Fruit fly (Drosophila melanogaster) whole organism, wandering third instar larva: ENCODE results near the gene Snx1.
A peak's percentile ranks its signal among the peaks of the same experiment; 100 is the strongest.

ENCODE experiments used
- Abd-B ChIP-seq: fragments of >200 bp; optimal IDR thresholded peaks from 2 replicates; lab custom pipeline; 2017; ENCODE audit warnings: missing biosample characterization, missing genetic modification characterization
- CG32264 ChIP-seq: fragments of 200-800 bp; sonication (Bioruptor generic); optimal IDR thresholded peaks from 2 replicates; lab custom pipeline; 2016; ENCODE audit warnings: missing biosample characterization, missing genetic modification characterization
- CG9705 ChIP-seq: fragments of 200-800 bp; sonication (Bioruptor generic); optimal IDR thresholded peaks from 2 replicates; lab custom pipeline; 2018; ENCODE audit warnings: missing biosample characterization, mild to moderate bottlenecking, missing genetic modification characterization
- CrebA ChIP-seq: fragments of 200-800 bp; sonication (Bioruptor generic); optimal IDR thresholded peaks from 2 replicates; lab custom pipeline; 2016; ENCODE audit warnings: missing biosample characterization, mild to moderate bottlenecking, missing genetic modification characterization, borderline replicate concordance
- Dfd ChIP-seq: fragments of >200 bp; optimal IDR thresholded peaks from 2 replicates; lab custom pipeline; 2017; ENCODE audit warnings: missing biosample characterization, missing genetic modification characterization
- Dif ChIP-seq: fragments of 200-275, 200-300 bp; sonication (Bioruptor generic); optimal IDR thresholded peaks from 2 replicates; lab custom pipeline; 2018; ENCODE audit warnings: missing biosample characterization, missing genetic modification characterization; ENCODE audit not compliant: partially characterized antibody
- GATAd ChIP-seq: sonication (Bioruptor generic); optimal IDR thresholded peaks from 2 replicates; lab custom pipeline; 2016; ENCODE audit warnings: missing biosample characterization, missing genetic modification characterization
- HLH106 ChIP-seq: fragments of 200-800 bp; optimal IDR thresholded peaks from 3 replicates; lab custom pipeline; 2019; ENCODE audit warnings: missing biosample characterization, mild to moderate bottlenecking, missing genetic modification characterization, moderate library complexity
- Hnf4 ChIP-seq: fragments of 200-800 bp; sonication (Bioruptor generic); optimal IDR thresholded peaks from 2 replicates; lab custom pipeline; 2016; ENCODE audit warnings: missing biosample characterization, mild to moderate bottlenecking, missing genetic modification characterization
- Hr78 ChIP-seq: fragments of >200 bp; optimal IDR thresholded peaks from 2 replicates; lab custom pipeline; 2017; ENCODE audit warnings: missing biosample characterization, missing genetic modification characterization
- Hr83 ChIP-seq: fragments of 200-300 bp; sonication (Bioruptor generic); optimal IDR thresholded peaks from 2 replicates; lab custom pipeline; 2016; ENCODE audit warnings: missing biosample characterization, mild to moderate bottlenecking, missing genetic modification characterization, moderate library complexity; ENCODE audit not compliant: poor library complexity, severe bottlenecking
- Jra ChIP-seq: sonication (Bioruptor generic); optimal IDR thresholded peaks from 2 replicates; lab custom pipeline; 2016; ENCODE audit warnings: missing biosample characterization, missing genetic modification characterization
- Mio ChIP-seq: sonication (Bioruptor generic); optimal IDR thresholded peaks from 2 replicates; lab custom pipeline; 2016; ENCODE audit warnings: missing biosample characterization, missing genetic modification characterization
- Myc ChIP-seq: fragments of >200 bp; optimal IDR thresholded peaks from 2 replicates; lab custom pipeline; 2017
- N ChIP-seq: fragments of >200 bp; optimal IDR thresholded peaks from 2 replicates; lab custom pipeline; 2018; ENCODE audit warnings: missing biosample characterization, missing external identifiers, missing genetic modification characterization
- OdsH ChIP-seq: fragments of 200-800 bp; sonication (Bioruptor generic); optimal IDR thresholded peaks from 2 replicates; lab custom pipeline; 2016; ENCODE audit warnings: missing biosample characterization, mild to moderate bottlenecking, missing genetic modification characterization
- Rel ChIP-seq, 2 experiments: fragments of 200-800 bp; sonication (Bioruptor generic) in 1 of 2; optimal IDR thresholded peaks; 2 replicates in 1 of 2; 3 replicates in 1 of 2; lab custom pipeline; 2016 to 2019; ENCODE audit warnings: mild to moderate bottlenecking in 2 of 2, missing biosample characterization in 2 of 2, missing genetic modification characterization in 2 of 2, moderate library complexity in 1 of 2
- Sp1 ChIP-seq: fragments of 200-800 bp; sonication (Bioruptor generic); optimal IDR thresholded peaks from 3 replicates; lab custom pipeline; 2019; ENCODE audit warnings: missing biosample characterization, mild to moderate bottlenecking, missing genetic modification characterization, moderate library complexity
- Vsx2 ChIP-seq: fragments of 200-300, 225-300 bp; sonication (Bioruptor generic); optimal IDR thresholded peaks from 2 replicates; lab custom pipeline; 2018; ENCODE audit warnings: missing biosample characterization, missing genetic modification characterization; ENCODE audit not compliant: partially characterized antibody
- br ChIP-seq: fragments of 200-800 bp; sonication (Bioruptor generic); optimal IDR thresholded peaks from 2 replicates; lab custom pipeline; 2016; ENCODE audit warnings: missing biosample characterization, missing genetic modification characterization
- brk ChIP-seq: fragments of 200-800 bp; sonication (Bioruptor generic); optimal IDR thresholded peaks from 2 replicates; lab custom pipeline; 2016; ENCODE audit warnings: missing biosample characterization, mild to moderate bottlenecking, missing genetic modification characterization
- dl ChIP-seq, 2 experiments: fragments of 175-275, 200-275 bp in 1 of 2; fragments of 200-275 bp in 1 of 2; sonication (Bioruptor generic); optimal IDR thresholded peaks; lab custom pipeline; 2018; ENCODE audit warnings: mild to moderate bottlenecking in 2 of 2, missing biosample characterization in 2 of 2, missing genetic modification characterization in 2 of 2, moderate library complexity in 2 of 2; ENCODE audit not compliant: partially characterized antibody in 2 of 2, insufficient read depth in 1 of 2
- dmrt93B ChIP-seq: fragments of 200-800 bp; sonication (Bioruptor generic); optimal IDR thresholded peaks from 2 replicates; lab custom pipeline; 2018; ENCODE audit warnings: missing biosample characterization, mild to moderate bottlenecking, missing genetic modification characterization
- dsf ChIP-seq: sonication (Bioruptor generic); optimal IDR thresholded peaks from 2 replicates; lab custom pipeline; 2016; ENCODE audit warnings: missing biosample characterization, missing genetic modification characterization, borderline replicate concordance
- ey ChIP-seq: fragments of 200-800 bp; sonication (Bioruptor generic); optimal IDR thresholded peaks from 2 replicates; lab custom pipeline; 2016; ENCODE audit warnings: missing biosample characterization, missing genetic modification characterization
- foxo ChIP-seq, 2 experiments: fragments of 200-800 bp; sonication (Bioruptor generic); optimal IDR thresholded peaks; 2 replicates in 1 of 2; 3 replicates in 1 of 2; lab custom pipeline; 2016 to 2017; ENCODE audit warnings: missing biosample characterization in 2 of 2, missing genetic modification characterization in 2 of 2
- fru ChIP-seq: fragments of 200-800 bp; sonication (Bioruptor generic); optimal IDR thresholded peaks from 3 replicates; lab custom pipeline; 2016; ENCODE audit warnings: missing biosample characterization, mild to moderate bottlenecking, missing genetic modification characterization
- h ChIP-seq: fragments of 200-800 bp; sonication (Bioruptor generic); optimal IDR thresholded peaks from 3 replicates; lab custom pipeline; 2016; ENCODE audit warnings: missing biosample characterization, mild to moderate bottlenecking, missing genetic modification characterization
- jim ChIP-seq: fragments of 175-275, 200-325 bp; sonication (Bioruptor generic); optimal IDR thresholded peaks from 2 replicates; lab custom pipeline; 2016; ENCODE audit warnings: missing biosample characterization, mild to moderate bottlenecking, missing genetic modification characterization
- lola ChIP-seq: fragments of >200 bp; optimal IDR thresholded peaks from 2 replicates; lab custom pipeline; 2017; ENCODE audit warnings: missing biosample characterization, missing genetic modification characterization
- pan ChIP-seq: fragments of >200 bp; optimal IDR thresholded peaks from 2 replicates; lab custom pipeline; 2017
- psq ChIP-seq: fragments of 200-800 bp; sonication (Bioruptor generic); optimal IDR thresholded peaks from 3 replicates; lab custom pipeline; 2017; ENCODE audit warnings: missing biosample characterization, mild to moderate bottlenecking, missing genetic modification characterization, moderate library complexity
- rgr ChIP-seq: fragments of 200-800 bp; sonication (Bioruptor generic); optimal IDR thresholded peaks from 3 replicates; lab custom pipeline; 2016; ENCODE audit warnings: missing biosample characterization, mild to moderate bottlenecking, missing genetic modification characterization
- sage ChIP-seq: fragments of 200-800 bp; sonication (Bioruptor generic); optimal IDR thresholded peaks from 2 replicates; lab custom pipeline; 2016; ENCODE audit warnings: missing biosample characterization, mild to moderate bottlenecking, missing genetic modification characterization
- sv ChIP-seq: fragments of 200-800 bp; sonication (Bioruptor generic); optimal IDR thresholded peaks from 3 replicates; lab custom pipeline; 2016; ENCODE audit warnings: missing biosample characterization, missing genetic modification characterization
- tai ChIP-seq: sonication (Bioruptor generic); optimal IDR thresholded peaks from 2 replicates; lab custom pipeline; 2016; ENCODE audit warnings: missing biosample characterization, missing genetic modification characterization
- usp ChIP-seq: fragments of >200 bp; optimal IDR thresholded peaks from 2 replicates; lab custom pipeline; 2017; ENCODE audit warnings: missing biosample characterization, missing genetic modification characterization
- woc ChIP-seq: sonication (Bioruptor generic); optimal IDR thresholded peaks from 2 replicates; lab custom pipeline; 2016; ENCODE audit warnings: missing biosample characterization, mild to moderate bottlenecking, missing genetic modification characterization

Gene Snx1

DNA sequence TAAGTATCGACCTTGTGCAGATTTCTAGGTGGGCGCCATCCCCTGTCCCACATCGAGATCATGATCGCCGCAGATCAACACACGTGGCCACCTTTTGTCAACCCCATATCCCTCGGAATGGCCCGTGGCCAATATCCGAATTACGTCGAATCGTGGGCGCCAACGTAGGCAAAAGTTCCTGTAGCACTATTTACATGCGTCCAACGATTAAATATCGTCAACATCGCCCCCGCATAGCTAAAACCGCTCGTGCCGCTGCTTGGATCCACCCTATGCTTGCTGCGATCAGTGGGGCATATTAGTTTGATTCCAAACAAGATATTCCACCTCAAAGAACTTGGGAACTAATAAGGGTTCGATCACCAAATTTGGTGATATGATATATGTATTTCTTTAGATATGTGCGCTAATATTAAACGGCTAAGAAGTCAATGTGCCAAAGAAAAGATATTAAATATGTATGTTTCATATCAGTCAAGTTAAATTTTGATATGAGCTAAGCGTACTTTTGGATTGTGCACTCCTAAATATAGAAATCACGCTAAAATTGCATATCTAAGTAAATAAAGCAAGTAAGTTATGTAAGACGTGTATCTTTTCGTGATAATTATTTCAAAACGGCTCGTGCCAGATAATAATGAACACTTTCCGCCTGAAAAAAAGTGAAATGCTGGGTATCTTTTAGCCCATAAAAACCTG is 27.7 kb downstream of the Snx1 start:
- TF ChIP-seq sage (no peak), CrebA (GFP tag; lab: Kevin White, UChicago) (no peak), woc (GFP tag; lab: Kevin White, UChicago) (peak; percentile 10), sv (peak; percentile 2), foxo (GFP tag; optimal IDR thresholded peaks at IDR 0.05; lab: Kevin White, UChicago) (peak in 1 of 2 experiments; percentile 1), ey (GFP tag; lab: Kevin White, UChicago) (no peak), OdsH (GFP tag; lab: Kevin White, UChicago) (no peak), Rel (GFP tag; optimal IDR thresholded peaks at IDR 0.05; lab: Kevin White, UChicago) (no peak), Rel (tag; optimal IDR thresholded peaks at IDR 0.05; lab: Kevin White, UChicago) (no peak), psq (GFP tag; lab: Kevin White, UChicago) (no peak), Hr83 (GFP tag; lab: Kevin White, UChicago) (no peak), h (GFP tag; lab: Kevin White, UChicago) (no peak), jim (GFP tag; lab: Kevin White, UChicago) (no peak), GATAd (GFP tag; lab: Kevin White, UChicago) (no peak), lola (GFP tag; lab: Kevin White, UChicago) (no peak)

dm6 chr2L:3478034-3478880 is 28.8 kb downstream of the Snx1 start, which contains the start of gene Thor:
Gene Thor, plus strand, starts transcription at chr2L:3478434.
- no peak for TF ChIP-seq pan
- peak; percentile 39 for TF ChIP-seq woc (GFP tag; lab: Kevin White, UChicago)
- TF ChIP-seq Abd-B, result no peak
- TF ChIP-seq Rel (GFP tag; optimal IDR thresholded peaks at IDR 0.05; lab: Kevin White, UChicago), result peak; percentile 56
- TF ChIP-seq Rel (tag; optimal IDR thresholded peaks at IDR 0.05; lab: Kevin White, UChicago), result peak; percentile 55
- peak; percentile 30 for TF ChIP-seq Sp1
- no peak for TF ChIP-seq Mio (GFP tag; lab: Kevin White, UChicago)
- no peak for TF ChIP-seq HLH106 (tag; lab: Kevin White, UChicago)
- peak; percentile 71 for TF ChIP-seq sv
- peak; percentile 49 to 66 for TF ChIP-seq foxo (GFP tag; optimal IDR thresholded peaks at IDR 0.05; lab: Kevin White, UChicago)
- TF ChIP-seq h (GFP tag; lab: Kevin White, UChicago), result peak; percentile 74
- no peak for TF ChIP-seq Myc (lab: Kevin White, UChicago)
- peak; percentile 31 for TF ChIP-seq dsf (GFP tag; lab: Kevin White, UChicago)
- TF ChIP-seq brk, result no peak
- peak; percentile 75 for TF ChIP-seq rgr
- TF ChIP-seq GATAd (GFP tag; lab: Kevin White, UChicago), result peak; percentile 35
- no peak for TF ChIP-seq N (GFP tag; lab: Kevin White, UChicago)
- no peak for TF ChIP-seq Hr78 (GFP tag; lab: Kevin White, UChicago)
- TF ChIP-seq Hnf4 (GFP tag; lab: Kevin White, UChicago), result peak; percentile 90
- peak; percentile 89 for TF ChIP-seq jim (GFP tag; lab: Kevin White, UChicago)
- TF ChIP-seq CG32264 (GFP tag; lab: Kevin White, UChicago), result no peak
- no peak for TF ChIP-seq sage
- TF ChIP-seq CG9705, result no peak
- no peak for TF ChIP-seq Dfd (GFP tag; lab: Kevin White, UChicago)
- TF ChIP-seq Jra, result peak; percentile 12
- TF ChIP-seq dl (GFP tag; optimal IDR thresholded peaks at IDR 0.05; lab: Kevin White, UChicago; ENCODE audit: insufficient read depth in 1 of 2, partially characterized antibody in 2 of 2), result peak; percentile 68 to 86
- peak; percentile 72 for TF ChIP-seq fru (GFP tag; lab: Kevin White, UChicago)
- peak; percentile 52 for TF ChIP-seq OdsH (GFP tag; lab: Kevin White, UChicago)
- TF ChIP-seq ey (GFP tag; lab: Kevin White, UChicago), result peak; percentile 39
- no peak for TF ChIP-seq tai (GFP tag; lab: Kevin White, UChicago)
- TF ChIP-seq Hr83 (GFP tag; lab: Kevin White, UChicago), result peak; percentile 96
- no peak for TF ChIP-seq usp (GFP tag; lab: Kevin White, UChicago)
- TF ChIP-seq Vsx2 (GFP tag; lab: Kevin White, UChicago), result peak; percentile 83
- TF ChIP-seq CrebA (GFP tag; lab: Kevin White, UChicago), result peak; percentile 59
- peak; percentile 91 for TF ChIP-seq Dif
- TF ChIP-seq lola (GFP tag; lab: Kevin White, UChicago), result no peak
- TF ChIP-seq psq (GFP tag; lab: Kevin White, UChicago), result peak; percentile 56
- TF ChIP-seq dmrt93B, result no peak
- peak; percentile 61 for TF ChIP-seq br (GFP tag; lab: Kevin White, UChicago)
